Worm (Caenorhabditis elegans) whole organism, young adult: ENCODE data around the gene srsx-11.

ENCODE experiments used
- B0035.1 ChIP-seq: sonication (generic microtip); optimal IDR thresholded peaks from 2 replicates; lab custom pipeline; 2016; ENCODE audit warnings: missing genetic modification characterization, mild to moderate bottlenecking, missing compliant biosample characterization, missing genotype, missing genetic modification reagents
- B0261.1 ChIP-seq: sonication (generic microtip); optimal IDR thresholded peaks from 2 replicates; lab custom pipeline; 2016; ENCODE audit warnings: mild to moderate bottlenecking, missing genetic modification characterization, moderate library complexity, missing compliant biosample characterization
- C17E4.6 ChIP-seq: fragments of 200-800 bp; sonication (Bioruptor generic); IDR thresholded peaks from 2 replicates; pipeline ENCODE4 v1.3.6; 2022; ENCODE audit warnings: missing genetic modification reagents, missing genetic modification characterization, missing compliant biosample characterization
- D2030.7 ChIP-seq: fragments of 200-800 bp; sonication (Bioruptor generic); IDR thresholded peaks from 2 replicates; pipeline ENCODE4 v1.3.6; 2022; ENCODE audit warnings: missing genetic modification reagents, missing genetic modification characterization, missing compliant biosample characterization
- F33H1.4 ChIP-seq: fragments of 200-800 bp; sonication (Bioruptor generic); IDR thresholded peaks from 2 replicates; pipeline ENCODE4 v1.3.6; 2022; ENCODE audit warnings: missing genetic modification reagents, missing genetic modification characterization, missing compliant biosample characterization
- F37B4.10 ChIP-seq: fragments of 200-800 bp; sonication (Bioruptor generic); IDR thresholded peaks from 2 replicates; pipeline ENCODE4 v1.3.6; 2022; ENCODE audit warnings: missing genetic modification characterization, missing compliant biosample characterization
- T07F8.4 ChIP-seq: sonication (generic microtip); optimal IDR thresholded peaks from 2 replicates; lab custom pipeline; 2016; ENCODE audit warnings: mild to moderate bottlenecking, missing genetic modification characterization, moderate library complexity, missing compliant biosample characterization
- Y53F4B.3 ChIP-seq: fragments of 200-800 bp; sonication (Bioruptor generic); IDR thresholded peaks from 2 replicates; pipeline ENCODE4 v1.3.6; 2022; ENCODE audit warnings: missing genetic modification reagents, missing genetic modification characterization, missing compliant biosample characterization
- Y53G8AR.9 ChIP-seq: fragments of 200-800 bp; sonication (Bioruptor generic); conservative IDR thresholded peaks from 2 replicates; pipeline ENCODE4 v1.3.6; 2022; ENCODE audit warnings: missing genetic modification reagents, missing genetic modification characterization, missing compliant biosample characterization
- Y79H2A.3 ChIP-seq: fragments of 200-800 bp; sonication (Bioruptor generic); conservative IDR thresholded peaks from 2 replicates; pipeline ENCODE4 v1.3.6; 2022; ENCODE audit warnings: missing genetic modification reagents, missing genetic modification characterization, missing compliant biosample characterization
- attf-5 ChIP-seq: fragments of 200-800 bp; sonication (Bioruptor generic); optimal IDR thresholded peaks from 2 replicates; lab custom pipeline; 2018; ENCODE audit warnings: mild to moderate bottlenecking, missing genetic modification characterization, missing compliant biosample characterization
- attf-6 ChIP-seq: fragments of 200-800 bp; sonication (Bioruptor generic); IDR thresholded peaks from 2 replicates; pipeline ENCODE4 v1.3.6; 2022; ENCODE audit warnings: missing genetic modification reagents, missing genetic modification characterization, missing compliant biosample characterization
- bed-1 ChIP-seq: fragments of 200-800 bp; sonication (Bioruptor generic); IDR thresholded peaks from 2 replicates; pipeline ENCODE4 v1.3.6; 2022; ENCODE audit warnings: missing genetic modification reagents, missing genetic modification characterization, missing compliant biosample characterization
- ccch-3 ChIP-seq: fragments of 200-800 bp; sonication (Bioruptor generic); optimal IDR thresholded peaks from 2 replicates; lab custom pipeline; 2018; ENCODE audit warnings: mild to moderate bottlenecking, missing genetic modification characterization, missing compliant biosample characterization
- ceh-79 ChIP-seq: sonication (generic microtip); optimal IDR thresholded peaks from 2 replicates; lab custom pipeline; 2017; ENCODE audit warnings: mild to moderate bottlenecking, missing genetic modification characterization, missing compliant biosample characterization
- ceh-91 ChIP-seq: fragments of 200-800 bp; sonication (Bioruptor generic); IDR thresholded peaks from 2 replicates; pipeline ENCODE4 v1.3.6; 2022; ENCODE audit warnings: missing genetic modification reagents, missing genetic modification characterization, missing compliant biosample characterization
- chd-7 ChIP-seq: sonication (generic microtip); optimal IDR thresholded peaks from 2 replicates; lab custom pipeline; 2016; ENCODE audit warnings: mild to moderate bottlenecking, missing genetic modification characterization, moderate library complexity, missing compliant biosample characterization
- dpff-1 ChIP-seq: sonication (generic microtip); optimal IDR thresholded peaks from 2 replicates; lab custom pipeline; 2017; ENCODE audit warnings: mild to moderate bottlenecking, missing genetic modification characterization, missing compliant biosample characterization
- dpl-1 ChIP-seq: fragments of 150-350 bp; optimal IDR thresholded peaks from 2 replicates; lab custom pipeline; 2014; ENCODE audit warnings: missing biosample characterization, missing genetic modification reagents, missing genetic modification characterization
- efl-1 ChIP-seq: fragments of 150-350 bp; optimal IDR thresholded peaks from 2 replicates; lab custom pipeline; 2014; ENCODE audit warnings: missing biosample characterization, missing genetic modification reagents, missing genetic modification characterization
- ets-4 ChIP-seq: fragments of 200-800 bp; sonication (Bioruptor generic); optimal IDR thresholded peaks from 2 replicates; lab custom pipeline; 2018; ENCODE audit warnings: mild to moderate bottlenecking, missing genetic modification characterization, missing compliant biosample characterization
- fkh-3 ChIP-seq: sonication (generic microtip); optimal IDR thresholded peaks from 2 replicates; lab custom pipeline; 2016; ENCODE audit warnings: mild to moderate bottlenecking, missing genetic modification characterization, missing compliant biosample characterization
- hmg-1.2 ChIP-seq: fragments of 200-800 bp; sonication (Bioruptor generic); IDR thresholded peaks from 2 replicates; pipeline ENCODE4 v1.3.6; 2022; ENCODE audit warnings: missing genetic modification reagents, missing genetic modification characterization, missing compliant biosample characterization
- hmg-20 ChIP-seq: fragments of 200-800 bp; sonication (Bioruptor generic); IDR thresholded peaks from 2 replicates; pipeline ENCODE4 v1.3.6; 2022; ENCODE audit warnings: missing genetic modification reagents, missing genetic modification characterization, missing compliant biosample characterization
- lin-35 ChIP-seq, 3 experiments: fragments of 150-350 bp in 2 of 3; sonication (generic microtip) in 1 of 3; optimal IDR thresholded peaks; 2 replicates each; lab custom pipeline; 2014 to 2018; ENCODE audit warnings: missing biosample characterization in 3 of 3, missing genetic modification characterization in 3 of 3, missing genetic modification reagents in 3 of 3
- lsl-1 ChIP-seq: fragments of 200-800 bp; sonication (Bioruptor generic); optimal IDR thresholded peaks from 2 replicates; lab custom pipeline; 2018; ENCODE audit warnings: mild to moderate bottlenecking, missing genetic modification characterization, moderate library complexity, missing compliant biosample characterization
- madf-6 ChIP-seq: fragments of 200-800 bp; sonication (Bioruptor generic); IDR thresholded peaks from 2 replicates; pipeline ENCODE4 v1.3.6; 2022; ENCODE audit warnings: missing genetic modification reagents, missing genetic modification characterization, missing compliant biosample characterization
- madf-8 ChIP-seq: fragments of 200-800 bp; sonication (Bioruptor generic); conservative IDR thresholded peaks from 2 replicates; pipeline ENCODE4 v1.3.6; 2022; ENCODE audit warnings: missing genetic modification reagents, missing genetic modification characterization, missing compliant biosample characterization
- mes-4 ChIP-seq: sonication (generic microtip); optimal IDR thresholded peaks from 2 replicates; lab custom pipeline; 2016; ENCODE audit warnings: missing genotype, missing genetic modification characterization, missing compliant biosample characterization
- mxl-1 ChIP-seq: sonication (generic microtip); optimal IDR thresholded peaks from 2 replicates; lab custom pipeline; 2016; ENCODE audit warnings: missing genetic modification characterization, missing compliant biosample characterization
- repo-1 ChIP-seq: sonication (generic microtip); optimal IDR thresholded peaks from 2 replicates; lab custom pipeline; 2017; ENCODE audit warnings: mild to moderate bottlenecking, missing genetic modification characterization, missing compliant biosample characterization
- sdz-38 ChIP-seq: sonication (generic microtip); optimal IDR thresholded peaks from 2 replicates; lab custom pipeline; 2016; ENCODE audit warnings: missing genotype, missing genetic modification characterization, missing compliant biosample characterization
- snpc-1.3 ChIP-seq: sonication (generic microtip); optimal IDR thresholded peaks from 2 replicates; lab custom pipeline; 2017; ENCODE audit warnings: missing genetic modification characterization, mild to moderate bottlenecking, missing compliant biosample characterization, antibody characterized with exemption, moderate library complexity, missing genotype, missing genetic modification reagents; ENCODE audit not compliant: insufficient read depth
- snpc-4 ChIP-seq, 5 experiments: fragments of 150-350 bp in 1 of 5; sonication (generic microtip) in 4 of 5; optimal IDR thresholded peaks; 2 replicates each; lab custom pipeline; 2014 to 2018; ENCODE audit warnings: missing genetic modification characterization in 5 of 5, missing biosample characterization in 3 of 5, antibody characterized with exemption in 2 of 5, mild to moderate bottlenecking in 2 of 5, missing compliant biosample characterization in 2 of 5, missing genotype in 2 of 5, moderate library complexity in 2 of 5, missing genetic modification reagents in 1 of 5
- xnd-1 ChIP-seq: sonication (generic microtip); optimal IDR thresholded peaks from 2 replicates; lab custom pipeline; 2016; ENCODE audit warnings: missing genotype, missing genetic modification reagents, missing genetic modification characterization, missing compliant biosample characterization

srsx-11 gene

ce11 chrV:4977539-4977938 lies 1.4 kb downstream of the srsx-11 start:
- no peak for TF ChIP-seq lin-35 (GFP tag; optimal IDR thresholded peaks at IDR 0.05; lab: Kevin White, UChicago)
- no peak for TF ChIP-seq D2030.7
- TF ChIP-seq Y53G8AR.9 (GFP tag; lab: Robert Waterston, UW), result no peak
- no peak for TF ChIP-seq lsl-1 (GFP tag; lab: Kevin White, UChicago)
- no peak for TF ChIP-seq mes-4
- TF ChIP-seq ets-4 (GFP tag; lab: Kevin White, UChicago), result no peak
- TF ChIP-seq dpff-1 (tag; lab: Kevin White, UChicago), result no peak
- no peak for TF ChIP-seq repo-1 (tag; lab: Kevin White, UChicago)

- TF ChIP-seq ets-4 (GFP tag; lab: Kevin White, UChicago) (no peak), F37B4.10 (GFP tag; lab: Robert Waterston, UW) (no peak), ceh-79 (no peak), madf-8 (peak; percentile 65), F33H1.4 (peak; percentile 29; the same call in 1 of the 2 replicates), sdz-38 (no peak), Y53F4B.3 (GFP tag; lab: Robert Waterston, UW) (no peak), xnd-1 (tag; lab: Kevin White, UChicago) (peak; percentile 26), madf-6 (GFP tag; lab: Robert Waterston, UW) (peak; percentile 86), hmg-1.2 (GFP tag; lab: Robert Waterston, UW) (peak; percentile 22; the same call in 1 of the 2 replicates), mxl-1 (tag; lab: Kevin White, UChicago) (no peak), attf-5 (GFP tag; lab: Kevin White, UChicago) (no peak), dpl-1 (GFP tag; lab: Kevin White, UChicago) (peak; percentile 33), efl-1 (GFP tag; lab: Kevin White, UChicago) (peak; percentile 75)
Measured at ce11 chrV:4975140-4975539, 3.8 kb downstream of the srsx-11 start, which contains the start of gene F26G5.1. F26G5.1 (plus strand) TSS chrV:4975478.

- TF ChIP-seq B0035.1 (tag; lab: Kevin White, UChicago) (no peak), chd-7 (no peak), snpc-4 (GFP tag; optimal IDR thresholded peaks at IDR 0.05; lab: Kevin White, UChicago) (no peak), snpc-4 (tag; optimal IDR thresholded peaks at IDR 0.05; lab: Kevin White, UChicago) (no peak), fkh-3 (tag; lab: Kevin White, UChicago) (no peak), C17E4.6 (no peak), F33H1.4 (no peak), ceh-91 (GFP tag; lab: Robert Waterston, UW) (no peak), ccch-3 (GFP tag; lab: Kevin White, UChicago) (no peak), dpl-1 (GFP tag; lab: Kevin White, UChicago) (no peak), hmg-20 (GFP tag; lab: Robert Waterston, UW) (no peak), T07F8.4 (tag; lab: Kevin White, UChicago) (no peak), B0261.1 (tag; lab: Kevin White, UChicago) (no peak), snpc-1.3 (tag; lab: Kevin White, UChicago) (no peak), bed-1 (GFP tag; lab: Robert Waterston, UW) (no peak), Y79H2A.3 (GFP tag; lab: Robert Waterston, UW) (no peak), attf-6 (GFP tag; lab: Robert Waterston, UW) (no peak)
- TF ChIP-seq, all 124 proteins: peak for 0
Measured at ce11 chrV:4974677-4975076, 4.3 kb downstream of the srsx-11 start, which contains the start of gene srsx-10. srsx-10 (minus strand) TSS chrV:4974777.
